Worm (Caenorhabditis elegans) whole organism, early embryonic: ENCODE data around the gene slc-36.3.

Experiments
- flt-1 ChIP-seq: fragments of 200-800 bp; sonication (Bioruptor generic); IDR thresholded peaks from 2 replicates; pipeline ENCODE4 v1.3.6; 2022; ENCODE audit warnings: missing genetic modification characterization, missing compliant biosample characterization
- pes-1 ChIP-seq: fragments of 200-800 bp; sonication (Bioruptor generic); IDR thresholded peaks from 2 replicates; pipeline ENCODE4 v1.3.6; 2022; ENCODE audit warnings: missing genetic modification reagents, missing genetic modification characterization, missing compliant biosample characterization

- TF ChIP-seq pes-1 (GFP tag; lab: Robert Waterston, UW) (no peak), flt-1 (GFP tag; lab: Robert Waterston, UW) (no peak)
Measured at ce11 chrV:20500405-20500804, 43.6 kb downstream of the slc-36.3 start, which contains the start of gene dct-14.
